Worm (Caenorhabditis elegans) whole organism, L1 larva: ENCODE results near the gene W03G11.3.

Source experiments
- C04F5.9 ChIP-seq: sonication (generic microtip); optimal IDR thresholded peaks from 2 replicates; lab custom pipeline; 2016; ENCODE audit warnings: missing genetic modification characterization, missing compliant biosample characterization
- C34B4.2 ChIP-seq: sonication (generic microtip); optimal IDR thresholded peaks from 2 replicates; lab custom pipeline; 2017; ENCODE audit warnings: mild to moderate bottlenecking, missing genetic modification characterization, missing compliant biosample characterization
- Y116A8C.19 ChIP-seq: sonication (generic microtip); optimal IDR thresholded peaks from 2 replicates; lab custom pipeline; 2016; ENCODE audit warnings: missing compliant biosample characterization, missing genetic modification characterization, borderline replicate concordance
- alr-1 ChIP-seq: fragments of 200-800 bp; sonication (Bioruptor generic); optimal IDR thresholded peaks from 2 replicates; lab custom pipeline; 2018; ENCODE audit warnings: borderline replicate concordance, mild to moderate bottlenecking, missing genetic modification characterization, missing compliant biosample characterization
- aly-2 ChIP-seq: fragments of 150-350 bp; optimal IDR thresholded peaks from 2 replicates; lab custom pipeline; 2014; ENCODE audit warnings: missing biosample characterization, missing genetic modification characterization
- blmp-1 ChIP-seq: fragments of 150-350 bp; optimal IDR thresholded peaks from 2 replicates; lab custom pipeline; 2014; ENCODE audit warnings: missing biosample characterization, missing genetic modification characterization
- ceh-63 ChIP-seq: fragments of 200-800 bp; sonication (Bioruptor generic); optimal IDR thresholded peaks from 2 replicates; lab custom pipeline; 2018; ENCODE audit warnings: mild to moderate bottlenecking, missing genetic modification characterization, missing compliant biosample characterization
- ceh-82 ChIP-seq, 3 experiments: fragments of 150-350 bp in 1 of 3; sonication (generic microtip) in 2 of 3; optimal IDR thresholded peaks; 2 replicates each; lab custom pipeline; 2014 to 2017; ENCODE audit warnings: missing biosample characterization in 3 of 3, missing genetic modification characterization in 3 of 3
- ceh-88 ChIP-seq: fragments of 200-800 bp; sonication (Bioruptor generic); IDR thresholded peaks from 2 replicates; pipeline ENCODE4 v1.3.6; 2022; ENCODE audit warnings: missing genetic modification characterization, missing compliant biosample characterization
- ces-1 ChIP-seq: fragments of 150-350 bp; optimal IDR thresholded peaks from 2 replicates; lab custom pipeline; 2014; ENCODE audit warnings: missing biosample characterization, missing genetic modification reagents, missing genetic modification characterization
- dsc-1 ChIP-seq: sonication (generic microtip); optimal IDR thresholded peaks from 2 replicates; lab custom pipeline; 2016; ENCODE audit warnings: mild to moderate bottlenecking, missing genetic modification characterization, missing compliant biosample characterization
- egl-13 ChIP-seq: sonication (generic microtip); optimal IDR thresholded peaks from 2 replicates; lab custom pipeline; 2016; ENCODE audit warnings: missing genotype, missing genetic modification reagents, missing genetic modification characterization, missing compliant biosample characterization
- fkh-10 ChIP-seq: sonication (generic microtip); optimal IDR thresholded peaks from 2 replicates; lab custom pipeline; 2017; ENCODE audit warnings: missing biosample characterization, missing genetic modification reagents, missing genetic modification characterization
- fkh-4 ChIP-seq: sonication (generic microtip); optimal IDR thresholded peaks from 2 replicates; lab custom pipeline; 2016; ENCODE audit warnings: missing compliant biosample characterization, missing genetic modification characterization, borderline replicate concordance
- fkh-8 ChIP-seq: sonication (generic microtip); optimal IDR thresholded peaks from 2 replicates; lab custom pipeline; 2016; ENCODE audit warnings: mild to moderate bottlenecking, missing genetic modification characterization, missing compliant biosample characterization
- fos-1 ChIP-seq: fragments of 150-350 bp; optimal IDR thresholded peaks from 2 replicates; lab custom pipeline; 2014; ENCODE audit warnings: missing biosample characterization, missing genetic modification characterization
- grh-1 ChIP-seq: fragments of 200-800 bp; sonication (Bioruptor generic); IDR thresholded peaks from 2 replicates; pipeline ENCODE4 v1.3.6; 2022; ENCODE audit warnings: missing genetic modification reagents, missing genetic modification characterization, missing compliant biosample characterization
- hlh-17 ChIP-seq: fragments of 200-800 bp; sonication (Bioruptor generic); optimal IDR thresholded peaks from 2 replicates; lab custom pipeline; 2018; ENCODE audit warnings: missing genetic modification characterization, mild to moderate bottlenecking, missing compliant biosample characterization, moderate library complexity, borderline replicate concordance
- hlh-4 ChIP-seq: sonication (generic microtip); optimal IDR thresholded peaks from 2 replicates; lab custom pipeline; 2016; ENCODE audit warnings: mild to moderate bottlenecking, missing genetic modification characterization, missing compliant biosample characterization
- hpl-2 ChIP-seq: fragments of 150-350 bp; optimal IDR thresholded peaks from 2 replicates; lab custom pipeline; 2014; ENCODE audit warnings: missing biosample characterization, missing genetic modification reagents, missing genetic modification characterization
- irx-1 ChIP-seq: sonication (generic microtip); optimal IDR thresholded peaks from 2 replicates; lab custom pipeline; 2016; ENCODE audit warnings: missing genetic modification characterization, missing compliant biosample characterization
- lin-13 ChIP-seq: fragments of 150-350 bp; optimal IDR thresholded peaks from 2 replicates; lab custom pipeline; 2014; ENCODE audit warnings: missing biosample characterization, missing genetic modification reagents, missing genetic modification characterization
- lin-14 ChIP-seq: fragments of 200-800 bp; sonication (Bioruptor generic); optimal IDR thresholded peaks from 2 replicates; lab custom pipeline; 2018; ENCODE audit warnings: mild to moderate bottlenecking, missing genetic modification characterization, moderate library complexity, missing compliant biosample characterization
- lir-3 ChIP-seq: sonication (generic microtip); optimal IDR thresholded peaks from 2 replicates; lab custom pipeline; 2016; ENCODE audit warnings: mild to moderate bottlenecking, missing genetic modification characterization, moderate library complexity, missing compliant biosample characterization; ENCODE audit not compliant: poor library complexity
- lsy-2 ChIP-seq, 2 experiments: fragments of 150-350 bp; optimal IDR thresholded peaks; 2 replicates each; lab custom pipeline; 2014; ENCODE audit warnings: missing biosample characterization in 2 of 2, missing genetic modification characterization in 2 of 2
- nhr-11 ChIP-seq: fragments of 150-350 bp; optimal IDR thresholded peaks from 2 replicates; lab custom pipeline; 2014; ENCODE audit warnings: missing biosample characterization, missing genetic modification characterization
- nhr-12 ChIP-seq: sonication (generic microtip); optimal IDR thresholded peaks from 2 replicates; lab custom pipeline; 2017; ENCODE audit warnings: missing biosample characterization, missing genetic modification characterization
- nhr-19 ChIP-seq: fragments of 200-800 bp; sonication (Bioruptor generic); conservative IDR thresholded peaks from 2 replicates; pipeline ENCODE4 v1.3.6; 2022; ENCODE audit warnings: missing genetic modification characterization, missing compliant biosample characterization
- nhr-237 ChIP-seq: fragments of 150-350 bp; optimal IDR thresholded peaks from 2 replicates; lab custom pipeline; 2014; ENCODE audit warnings: missing biosample characterization, missing genetic modification characterization
- nhr-76 ChIP-seq: sonication (generic microtip); optimal IDR thresholded peaks from 2 replicates; lab custom pipeline; 2017; ENCODE audit warnings: missing biosample characterization, missing genetic modification characterization
- nhr-77 ChIP-seq: fragments of 150-350 bp; optimal IDR thresholded peaks from 2 replicates; lab custom pipeline; 2014; ENCODE audit warnings: missing biosample characterization, missing genetic modification characterization
- nhr-84 ChIP-seq: sonication (generic microtip); optimal IDR thresholded peaks from 2 replicates; lab custom pipeline; 2017; ENCODE audit warnings: missing biosample characterization, missing genetic modification characterization
- nhr-85 ChIP-seq: sonication (generic microtip); peaks from one replicate; lab custom pipeline; 2016; ENCODE audit warnings: missing genetic modification characterization, inconsistent platforms, missing compliant biosample characterization
- pax-3 ChIP-seq: fragments of 200-800 bp; sonication (Bioruptor generic); optimal IDR thresholded peaks from 2 replicates; lab custom pipeline; 2018; ENCODE audit warnings: mild to moderate bottlenecking, missing genetic modification characterization, moderate library complexity, missing compliant biosample characterization
- pqm-1 ChIP-seq: sonication (generic microtip); optimal IDR thresholded peaks from 3 replicates; lab custom pipeline; 2017; ENCODE audit warnings: missing biosample characterization, missing genetic modification characterization
- rnt-1 ChIP-seq: sonication (generic microtip); optimal IDR thresholded peaks from 2 replicates; lab custom pipeline; 2016; ENCODE audit warnings: mild to moderate bottlenecking, missing genetic modification characterization, moderate library complexity, missing compliant biosample characterization
- skn-1 ChIP-seq: fragments of 150-350 bp; optimal IDR thresholded peaks from 2 replicates; lab custom pipeline; 2014; ENCODE audit warnings: missing biosample characterization, missing genetic modification characterization
- snpc-4 ChIP-seq: fragments of 150-350 bp; optimal IDR thresholded peaks from 2 replicates; lab custom pipeline; 2014; ENCODE audit warnings: missing biosample characterization, missing genetic modification characterization
- sptf-1 ChIP-seq: fragments of 150-350 bp; optimal IDR thresholded peaks from 2 replicates; lab custom pipeline; 2014; ENCODE audit warnings: missing biosample characterization, missing genetic modification characterization
- sup-37 ChIP-seq: fragments of 200-800 bp; sonication (Bioruptor generic); optimal IDR thresholded peaks from 2 replicates; lab custom pipeline; 2018; ENCODE audit warnings: mild to moderate bottlenecking, missing genetic modification characterization, missing compliant biosample characterization
- tlp-1 ChIP-seq: fragments of 150-350 bp; optimal IDR thresholded peaks from 2 replicates; lab custom pipeline; 2014; ENCODE audit warnings: missing biosample characterization, missing genetic modification characterization
- unc-86 ChIP-seq: sonication (generic microtip); optimal IDR thresholded peaks from 2 replicates; lab custom pipeline; 2016; ENCODE audit warnings: missing genetic modification characterization, missing compliant biosample characterization
- unc-98 ChIP-seq: fragments of 200-800 bp; sonication (Bioruptor generic); IDR thresholded peaks from 2 replicates; pipeline ENCODE4 v1.3.6; 2022; ENCODE audit warnings: missing genetic modification characterization, missing compliant biosample characterization
- vab-15 ChIP-seq: sonication (generic microtip); optimal IDR thresholded peaks from 2 replicates; lab custom pipeline; 2017; ENCODE audit warnings: missing genotype, mild to moderate bottlenecking, missing genetic modification characterization, missing compliant biosample characterization
- xbp-1 ChIP-seq: sonication (generic microtip); optimal IDR thresholded peaks from 2 replicates; lab custom pipeline; 2016; ENCODE audit warnings: missing genetic modification characterization, missing compliant biosample characterization
- zag-1 ChIP-seq: fragments of 150-350 bp; optimal IDR thresholded peaks from 2 replicates; lab custom pipeline; 2014; ENCODE audit warnings: missing biosample characterization, missing genetic modification characterization
- ztf-11 ChIP-seq, 2 experiments: sonication (generic microtip); optimal IDR thresholded peaks; 2 replicates each; lab custom pipeline; 2016 to 2017; ENCODE audit warnings: missing genetic modification characterization in 2 of 2, missing biosample characterization in 1 of 2, missing compliant biosample characterization in 1 of 2

Gene W03G11.3

DNA sequence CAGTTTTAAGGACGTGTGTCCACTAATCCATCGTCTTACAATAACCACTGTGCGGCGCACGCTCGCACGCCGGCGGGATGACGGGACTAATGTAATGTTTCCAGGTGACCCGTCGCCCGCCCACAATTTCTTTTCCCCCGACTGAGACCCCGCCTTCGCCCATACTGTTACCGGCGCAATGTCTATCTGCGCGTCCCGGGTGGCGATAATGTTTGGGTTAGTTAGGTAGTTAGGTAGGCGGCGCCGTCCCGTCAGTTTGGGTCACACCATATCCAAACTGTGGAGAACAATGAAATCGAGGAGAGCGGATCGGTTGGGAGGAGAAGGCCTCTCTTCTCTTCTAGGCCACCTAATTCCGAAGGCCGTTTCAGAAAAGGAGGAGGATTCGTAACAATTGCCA lies 17.3 kb downstream of the W03G11.3 start:
- TF ChIP-seq unc-86 (tag; lab: Kevin White, UChicago) (no peak), snpc-4 (tag; lab: Kevin White, UChicago) (no peak), ztf-11 (tag; optimal IDR thresholded peaks at IDR 0.05; lab: Kevin White, UChicago) (peak in 1 of 2 experiments; percentile 5), lsy-2 (tag; optimal IDR thresholded peaks at IDR 0.05; lab: Kevin White, UChicago) (no peak), ces-1 (no peak), nhr-12 (tag; lab: Kevin White, UChicago) (no peak), xbp-1 (tag; lab: Kevin White, UChicago) (no peak), dsc-1 (tag; lab: Kevin White, UChicago) (peak; percentile 14), hlh-17 (GFP tag; lab: Kevin White, UChicago) (no peak), nhr-76 (tag; lab: Kevin White, UChicago) (no peak)

DNA sequence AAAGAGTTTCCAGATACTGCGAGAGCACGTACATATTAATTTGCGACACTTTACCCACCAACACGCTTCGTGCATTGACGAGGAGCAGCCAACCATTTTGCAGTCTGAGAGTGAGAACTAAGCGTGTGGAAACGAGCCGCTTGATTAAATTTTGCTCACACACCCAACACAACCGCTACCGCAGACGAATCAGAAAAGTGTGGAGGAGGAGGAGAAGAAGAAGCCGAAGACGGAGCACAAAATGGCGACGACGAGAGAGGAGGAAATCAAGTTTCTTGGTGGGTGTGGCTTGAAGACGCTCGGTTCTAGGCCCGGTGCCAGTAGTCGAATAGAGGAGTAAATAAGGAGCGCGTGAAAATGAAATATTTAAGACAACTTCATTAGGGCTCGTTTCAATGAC lies 20.8 kb downstream of the W03G11.3 start:
- TF ChIP-seq vab-15 (tag; lab: Kevin White, UChicago) (no peak), ceh-63 (GFP tag; lab: Kevin White, UChicago) (peak; percentile 17), hlh-4 (tag; lab: Kevin White, UChicago) (no peak), C34B4.2 (tag; lab: Kevin White, UChicago) (no peak), unc-98 (GFP tag; lab: Robert Waterston, UW) (no peak), lir-3 (tag; lab: Kevin White, UChicago) (no peak), dsc-1 (tag; lab: Kevin White, UChicago) (peak; percentile 25), lin-14 (GFP tag; lab: Kevin White, UChicago) (peak; percentile 62), egl-13 (tag; lab: Kevin White, UChicago) (no peak), fkh-8 (tag; lab: Kevin White, UChicago) (peak; percentile 66), aly-2 (tag; lab: Kevin White, UChicago) (no peak), unc-86 (tag; lab: Kevin White, UChicago) (peak; percentile 13), nhr-84 (tag; lab: Kevin White, UChicago) (no peak), alr-1 (no peak), zag-1 (tag; lab: Kevin White, UChicago) (no peak), tlp-1 (tag; lab: Kevin White, UChicago) (no peak), grh-1 (no peak), hpl-2 (no peak), fkh-10 (GFP tag; lab: Kevin White, UChicago) (peak; percentile 60), pax-3 (tag; lab: Kevin White, UChicago) (no peak), ces-1 (peak; percentile 79), nhr-85 (no peak)

DNA sequence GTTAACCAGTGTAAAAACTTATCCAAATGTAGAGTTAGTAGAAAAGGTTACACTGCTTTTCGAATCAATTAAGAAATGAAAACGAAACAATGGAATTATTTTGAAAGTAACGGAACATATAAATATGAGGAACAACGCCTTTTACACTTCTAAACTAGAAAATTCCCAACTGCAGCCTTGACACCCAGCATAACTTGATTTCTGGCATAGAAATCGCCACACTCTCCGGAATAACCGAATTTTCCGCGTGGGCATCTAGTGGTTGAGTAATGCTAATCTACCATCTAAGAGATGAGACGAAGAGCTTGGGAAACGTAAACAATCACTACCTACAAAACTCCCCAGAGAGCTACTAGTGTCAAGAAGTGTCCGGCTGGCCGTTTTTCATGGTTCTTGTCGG lies 22.4 kb downstream of the W03G11.3 start:
- TF ChIP-seq nhr-19 (GFP tag; lab: Robert Waterston, UW) (no peak), sptf-1 (tag; lab: Kevin White, UChicago) (no peak), pqm-1 (no peak), fkh-4 (tag; lab: Kevin White, UChicago) (no peak), nhr-237 (no peak), nhr-11 (tag; lab: Kevin White, UChicago) (no peak), aly-2 (tag; lab: Kevin White, UChicago) (no peak), blmp-1 (no peak)

DNA sequence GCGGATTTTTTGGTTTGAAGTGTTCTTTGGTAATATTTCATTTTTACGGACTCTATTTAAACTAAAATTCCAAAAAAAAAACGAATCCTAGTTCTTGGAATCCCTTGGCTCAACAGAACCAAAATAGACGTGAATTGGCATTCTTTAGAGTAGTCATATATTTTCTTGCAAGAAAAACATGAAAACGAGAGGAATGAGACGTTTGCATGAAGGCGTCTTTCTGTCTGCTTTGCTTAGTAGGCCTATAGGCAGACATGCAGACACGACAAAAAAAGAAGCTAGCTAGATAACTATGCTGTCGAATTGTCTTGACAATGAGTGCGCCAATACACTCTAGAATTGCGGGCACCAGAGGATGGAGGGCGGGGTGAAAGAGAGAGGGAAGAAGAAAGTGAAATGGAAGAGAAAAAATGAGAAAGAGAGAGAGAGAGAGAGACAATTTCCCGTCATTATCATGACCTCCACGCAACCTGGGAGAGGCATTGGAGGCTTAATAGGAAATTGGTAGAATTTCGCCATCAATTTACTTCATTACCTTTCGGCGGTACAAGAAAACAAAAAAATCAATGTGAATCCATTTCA lies 22.9 kb downstream of the W03G11.3 start:
- TF ChIP-seq nhr-76 (tag; lab: Kevin White, UChicago) = no peak
- peak; percentile 96 for TF ChIP-seq blmp-1
- no peak for TF ChIP-seq hlh-17 (GFP tag; lab: Kevin White, UChicago)
- TF ChIP-seq nhr-77 (tag; lab: Kevin White, UChicago) = no peak
- no peak for TF ChIP-seq fos-1 (tag; lab: Kevin White, UChicago)
- TF ChIP-seq sup-37 (GFP tag; lab: Kevin White, UChicago) = no peak
- no peak for TF ChIP-seq rnt-1 (tag; lab: Kevin White, UChicago)
- TF ChIP-seq pax-3 (tag; lab: Kevin White, UChicago) = no peak
- TF ChIP-seq lin-13 = no peak
- TF ChIP-seq ceh-88 (GFP tag; lab: Robert Waterston, UW) = no peak
- TF ChIP-seq ceh-82 (tag; optimal IDR thresholded peaks at IDR 0.05; lab: Kevin White, UChicago) = peak in 2 of 3 experiments; percentile 15 to 21
- TF ChIP-seq Y116A8C.19 (tag; lab: Kevin White, UChicago) = no peak
- TF ChIP-seq skn-1 = no peak
- TF ChIP-seq xbp-1 (tag; lab: Kevin White, UChicago) = no peak
- TF ChIP-seq ztf-11 (tag; optimal IDR thresholded peaks at IDR 0.05; lab: Kevin White, UChicago) = no peak
- TF ChIP-seq lin-14 (GFP tag; lab: Kevin White, UChicago) = peak; percentile 70
- no peak for TF ChIP-seq irx-1 (tag; lab: Kevin White, UChicago)
- TF ChIP-seq grh-1 = no peak
- TF ChIP-seq C04F5.9 (tag; lab: Kevin White, UChicago) = no peak
